Fruit fly (Drosophila melanogaster) whole organism, adult: ENCODE results near the gene Nulp1.

Experiments
- CG11617 ChIP-seq: fragments of 200-800 bp; sonication (Bioruptor generic); optimal IDR thresholded peaks from 2 replicates; lab custom pipeline; 2017; ENCODE audit warnings: mild to moderate bottlenecking, missing biosample characterization, missing genetic modification reagents, missing genetic modification characterization
- CG14711 ChIP-seq: fragments of 200-800 bp; sonication (Bioruptor generic); optimal IDR thresholded peaks from 2 replicates; lab custom pipeline; 2018; ENCODE audit warnings: missing biosample characterization, mild to moderate bottlenecking, missing genetic modification characterization, moderate library complexity
- CG33017 ChIP-seq: fragments of 200-800 bp; sonication (Bioruptor generic); optimal IDR thresholded peaks from 2 replicates; lab custom pipeline; 2018; ENCODE audit warnings: missing biosample characterization, mild to moderate bottlenecking, missing genetic modification characterization, moderate library complexity
- CG7045 ChIP-seq: fragments of 200-800 bp; sonication (Bioruptor generic); optimal IDR thresholded peaks from 2 replicates; lab custom pipeline; 2017; ENCODE audit warnings: missing biosample characterization, mild to moderate bottlenecking, missing genetic modification characterization
- CG7101 ChIP-seq: fragments of 200-800 bp; sonication (Bioruptor generic); optimal IDR thresholded peaks from 2 replicates; lab custom pipeline; 2018; ENCODE audit warnings: missing biosample characterization, mild to moderate bottlenecking, missing genetic modification characterization, moderate library complexity
- Clk ChIP-seq: fragments of 200-800 bp; sonication (Bioruptor generic); optimal IDR thresholded peaks from 2 replicates; lab custom pipeline; 2017; ENCODE audit warnings: missing biosample characterization, missing genetic modification characterization
- Crg-1 ChIP-seq: fragments of 200-800 bp; sonication (Bioruptor generic); optimal IDR thresholded peaks from 2 replicates; lab custom pipeline; 2016; ENCODE audit warnings: missing biosample characterization, missing genetic modification characterization
- bab1 ChIP-seq: fragments of 200-800 bp; sonication (Bioruptor generic); optimal IDR thresholded peaks from 3 replicates; lab custom pipeline; 2019; ENCODE audit warnings: missing biosample characterization, mild to moderate bottlenecking, missing genetic modification characterization, moderate library complexity
- cic ChIP-seq: fragments of 200-800 bp; sonication (Bioruptor generic); optimal IDR thresholded peaks from 2 replicates; lab custom pipeline; 2017; ENCODE audit warnings: missing biosample characterization, mild to moderate bottlenecking, missing genetic modification characterization, moderate library complexity
- cnc ChIP-seq, 2 experiments: fragments of >200 bp; optimal IDR thresholded peaks; 2 replicates each; lab custom pipeline; 2017
- kay ChIP-seq: fragments of 200-800 bp; sonication (Bioruptor generic); peaks from one replicate; lab custom pipeline; 2016; ENCODE audit warnings: missing biosample characterization, missing genetic modification characterization, borderline replicate concordance
- ovo ChIP-seq: fragments of 200-800 bp; sonication (Bioruptor generic); optimal IDR thresholded peaks from 2 replicates; lab custom pipeline; 2016; ENCODE audit warnings: missing biosample characterization, missing genetic modification characterization
- tj ChIP-seq: fragments of 200-800 bp; sonication (Bioruptor generic); optimal IDR thresholded peaks from 3 replicates; lab custom pipeline; 2017; ENCODE audit warnings: missing biosample characterization, mild to moderate bottlenecking, missing genetic modification characterization, moderate library complexity

- TF ChIP-seq tj (GFP tag; lab: Kevin White, UChicago) (no peak), CG33017 (no peak), cic (GFP tag; lab: Kevin White, UChicago) (no peak), kay (GFP tag; lab: Kevin White, UChicago) (no peak), ovo (GFP tag; lab: Kevin White, UChicago) (no peak), CG7045 (GFP tag; lab: Kevin White, UChicago) (no peak), CG11617 (GFP tag; lab: Kevin White, UChicago) (no peak), Crg-1 (GFP tag; lab: Kevin White, UChicago) (no peak), bab1 (no peak), cnc (optimal IDR thresholded peaks at IDR 0.05; lab: Kevin White, UChicago) (no peak), CG7101 (tag; lab: Kevin White, UChicago) (no peak), CG14711 (tag; lab: Kevin White, UChicago) (no peak), Clk (GFP tag; lab: Kevin White, UChicago) (no peak)
These were observed 41.0 kb upstream of the Nulp1 start, which contains the start of gene CG42590 for dm6 chr3L:8069167-8069566.
